Fruit fly (Drosophila melanogaster) whole organism, embryonic: ENCODE measurements around the gene CG11279.
A peak's percentile ranks its signal among the peaks of the same experiment; 100 is the strongest.

Experiments used
- CG1024 ChIP-seq: fragments of 200-800 bp; sonication (Bioruptor generic); IDR thresholded peaks from 2 replicates; pipeline ENCODE4 v1.3.6; 2022; ENCODE audit warnings: missing biosample characterization, missing genetic modification characterization
- CG10654 ChIP-seq: fragments of 200-800 bp; sonication (Bioruptor generic); optimal IDR thresholded peaks from 2 replicates; lab custom pipeline; 2016; ENCODE audit warnings: missing biosample characterization, missing genetic modification characterization
- CG11093 ChIP-seq: fragments of 200-800 bp; sonication (Bioruptor generic); IDR thresholded peaks from 3 replicates; pipeline ENCODE4 v1.3.6; 2022; ENCODE audit warnings: missing biosample characterization, missing genetic modification characterization
- CG12299 ChIP-seq: fragments of 200-800 bp; sonication (Bioruptor generic); optimal IDR thresholded peaks from 2 replicates; lab custom pipeline; 2018; ENCODE audit warnings: missing biosample characterization, mild to moderate bottlenecking, missing genetic modification characterization
- CG12391 ChIP-seq: fragments of 200-800 bp; sonication (Bioruptor generic); optimal IDR thresholded peaks from 3 replicates; lab custom pipeline; 2018; ENCODE audit warnings: missing biosample characterization, mild to moderate bottlenecking, missing genetic modification characterization, moderate library complexity
- CG12744 ChIP-seq: fragments of 200-800 bp; sonication (Bioruptor generic); optimal IDR thresholded peaks from 2 replicates; lab custom pipeline; 2016; ENCODE audit warnings: missing biosample characterization, missing genetic modification characterization
- CG14050 ChIP-seq: fragments of 200-800 bp; sonication (Bioruptor generic); IDR thresholded peaks from 3 replicates; pipeline ENCODE4 v1.3.6; 2022; ENCODE audit warnings: missing biosample characterization, missing genetic modification characterization
- CG1603 ChIP-seq: fragments of 200-800 bp; sonication (Bioruptor generic); optimal IDR thresholded peaks from 2 replicates; lab custom pipeline; 2019; ENCODE audit warnings: missing biosample characterization, mild to moderate bottlenecking, missing genetic modification characterization, moderate library complexity
- CG17186 ChIP-seq: fragments of 200-800 bp; sonication (Bioruptor generic); optimal IDR thresholded peaks from 3 replicates; lab custom pipeline; 2017; ENCODE audit warnings: missing biosample characterization, missing genetic modification reagents, missing genetic modification characterization
- CG17912 ChIP-seq: fragments of 200-800 bp; sonication (Bioruptor generic); optimal IDR thresholded peaks from 2 replicates; lab custom pipeline; 2018; ENCODE audit warnings: missing biosample characterization, mild to moderate bottlenecking, missing genetic modification characterization
- CG1792 ChIP-seq: fragments of 200-800 bp; sonication (Bioruptor generic); optimal IDR thresholded peaks from 2 replicates; lab custom pipeline; 2016; ENCODE audit warnings: missing biosample characterization, missing genetic modification characterization
- CG1832 ChIP-seq: fragments of 200-800 bp; sonication (Bioruptor generic); optimal IDR thresholded peaks from 2 replicates; lab custom pipeline; 2017; ENCODE audit warnings: missing biosample characterization, mild to moderate bottlenecking, missing genetic modification characterization, inconsistent platforms
- CG18476 ChIP-seq: fragments of 200-800 bp; sonication (Bioruptor generic); optimal IDR thresholded peaks from 2 replicates; lab custom pipeline; 2016; ENCODE audit warnings: missing biosample characterization, mild to moderate bottlenecking, missing genetic modification characterization
- CG3281 ChIP-seq: fragments of 200-800 bp; sonication (Bioruptor generic); optimal IDR thresholded peaks from 3 replicates; lab custom pipeline; 2017; ENCODE audit warnings: missing biosample characterization, mild to moderate bottlenecking, missing genetic modification characterization
- CG34224 ChIP-seq: fragments of 200-800 bp; sonication (Bioruptor generic); IDR thresholded peaks from 3 replicates; pipeline ENCODE4 v1.3.6; 2022; ENCODE audit warnings: missing biosample characterization, missing genetic modification characterization; ENCODE audit not compliant: partially characterized antibody
- CG34422 ChIP-seq: fragments of 200-800 bp; sonication (Bioruptor generic); IDR thresholded peaks from 3 replicates; pipeline ENCODE4 v1.3.6; 2022; ENCODE audit warnings: missing biosample characterization, missing genetic modification characterization
- CG6272 ChIP-seq: fragments of 200-800 bp; sonication (Bioruptor generic); IDR thresholded peaks from 2 replicates; pipeline ENCODE4 v1.3.6; 2022; ENCODE audit warnings: missing biosample characterization, missing genetic modification characterization
- CoRest ChIP-seq: fragments of 200-800 bp; sonication (Bioruptor generic); optimal IDR thresholded peaks from 3 replicates; lab custom pipeline; 2018; ENCODE audit warnings: missing biosample characterization, mild to moderate bottlenecking, missing genetic modification characterization, moderate library complexity
- D19A ChIP-seq: fragments of 200-800 bp; optimal IDR thresholded peaks from 3 replicates; lab custom pipeline; 2019; ENCODE audit warnings: missing biosample characterization, mild to moderate bottlenecking, missing genetic modification characterization, moderate library complexity
- Dad ChIP-seq: fragments of 200-800 bp; sonication (Bioruptor generic); optimal IDR thresholded peaks from 3 replicates; lab custom pipeline; 2016; ENCODE audit warnings: missing biosample characterization, missing genetic modification characterization
- MBD-R2 ChIP-seq: fragments of 200-800 bp; sonication (Bioruptor generic); IDR thresholded peaks from 2 replicates; pipeline ENCODE4 v1.3.6; 2022; ENCODE audit warnings: missing biosample characterization, missing genetic modification characterization
- Mrtf ChIP-seq: fragments of 200-800 bp; sonication (Bioruptor generic); IDR thresholded peaks from 3 replicates; pipeline ENCODE4 v1.3.6; 2022; ENCODE audit warnings: missing biosample characterization, missing genetic modification characterization
- Myb ChIP-seq: fragments of 200-800 bp; sonication (Bioruptor generic); optimal IDR thresholded peaks from 2 replicates; lab custom pipeline; 2016; ENCODE audit warnings: missing biosample characterization, missing genetic modification characterization
- Nf-YA ChIP-seq: fragments of 200-800 bp; sonication (Bioruptor generic); IDR thresholded peaks from 2 replicates; pipeline ENCODE4 v1.3.6; 2022; ENCODE audit warnings: missing biosample characterization, missing genetic modification characterization
- Six4 ChIP-seq: fragments of 200-800 bp; sonication (Bioruptor generic); optimal IDR thresholded peaks from 2 replicates; lab custom pipeline; 2016; ENCODE audit warnings: missing biosample characterization, missing genetic modification characterization
- Vsx1 ChIP-seq: fragments of 200-800 bp; sonication (Bioruptor generic); optimal IDR thresholded peaks from 2 replicates; lab custom pipeline; 2017; ENCODE audit warnings: missing biosample characterization, mild to moderate bottlenecking, missing genetic modification characterization, missing genetic modification reagents
- bab2 ChIP-seq: fragments of 200-800 bp; sonication (Bioruptor generic); optimal IDR thresholded peaks from 2 replicates; lab custom pipeline; 2016; ENCODE audit warnings: missing biosample characterization, missing genetic modification characterization
- crol ChIP-seq: fragments of 200-800 bp; sonication (Bioruptor generic); IDR thresholded peaks from 2 replicates; pipeline ENCODE4 v1.3.6; 2022; ENCODE audit warnings: missing biosample characterization, missing genetic modification characterization
- crp ChIP-seq, 2 experiments: fragments of 200-800 bp; sonication (Bioruptor generic); optimal IDR thresholded peaks; 2 replicates in 1 of 2; 3 replicates in 1 of 2; lab custom pipeline; 2017; ENCODE audit warnings: missing biosample characterization in 2 of 2, missing genetic modification characterization in 2 of 2, mild to moderate bottlenecking in 1 of 2, moderate library complexity in 1 of 2
- dmrt99B ChIP-seq: fragments of 200-800 bp; sonication (Bioruptor generic); optimal IDR thresholded peaks from 2 replicates; lab custom pipeline; 2018; ENCODE audit warnings: missing biosample characterization, mild to moderate bottlenecking, missing genetic modification characterization, moderate library complexity
- ftz-f1 ChIP-seq: fragments of 200-800 bp; sonication (Bioruptor generic); optimal IDR thresholded peaks from 2 replicates; lab custom pipeline; 2016; ENCODE audit warnings: missing biosample characterization, missing genetic modification characterization
- gt ChIP-seq: fragments of 200-800 bp; sonication (Bioruptor generic); IDR thresholded peaks from 2 replicates; pipeline ENCODE4 v1.3.6; 2022; ENCODE audit warnings: missing biosample characterization, missing genetic modification characterization
- hbn ChIP-seq: fragments of 200-800 bp; sonication (Bioruptor generic); IDR thresholded peaks from 2 replicates; pipeline ENCODE4 v1.3.6; 2022; ENCODE audit warnings: missing biosample characterization, missing genetic modification characterization; ENCODE audit not compliant: partially characterized antibody
- inv ChIP-seq: fragments of 200-800 bp; sonication (Bioruptor generic); IDR thresholded peaks from 2 replicates; pipeline ENCODE4 v1.3.6; 2022; ENCODE audit warnings: missing biosample characterization, missing genetic modification characterization; ENCODE audit not compliant: partially characterized antibody
- klu ChIP-seq: fragments of 200-800 bp; sonication (Bioruptor generic); IDR thresholded peaks from 2 replicates; pipeline ENCODE4 v1.3.6; 2022; ENCODE audit warnings: missing biosample characterization, missing genetic modification characterization
- mam ChIP-seq: fragments of 200-800 bp; sonication (Bioruptor generic); optimal IDR thresholded peaks from 3 replicates; lab custom pipeline; 2016; ENCODE audit warnings: missing biosample characterization, missing genetic modification characterization
- nmo ChIP-seq: fragments of 200-800 bp; sonication (Bioruptor generic); optimal IDR thresholded peaks from 2 replicates; lab custom pipeline; 2018; ENCODE audit warnings: missing biosample characterization, mild to moderate bottlenecking, missing genetic modification characterization, moderate library complexity
- nom ChIP-seq: fragments of 200-800 bp; sonication (Bioruptor generic); optimal IDR thresholded peaks from 2 replicates; lab custom pipeline; 2017; ENCODE audit warnings: missing biosample characterization, missing genetic modification characterization, mild to moderate bottlenecking, moderate library complexity, missing genetic modification reagents
- onecut ChIP-seq: fragments of 200-800 bp; sonication (Bioruptor generic); IDR thresholded peaks from 2 replicates; pipeline ENCODE4 v1.3.6; 2022; ENCODE audit warnings: missing biosample characterization, missing genetic modification characterization
- pan ChIP-seq, 4 experiments: fragments of >200 bp in 3 of 4; fragments of 200-800 bp in 1 of 4; sonication (Bioruptor generic) in 1 of 4; optimal IDR thresholded peaks in 3 of 4; IDR thresholded peaks in 1 of 4; 2 replicates each; pipeline versions ENCODE4 v1.3.6 to Lab custom; 2017 to 2022; ENCODE audit warnings: missing biosample characterization in 2 of 4, missing genetic modification characterization in 2 of 4, mixed read lengths in 1 of 4
- pfk ChIP-seq: fragments of 200-800 bp; sonication (Bioruptor generic); optimal IDR thresholded peaks from 2 replicates; lab custom pipeline; 2018; ENCODE audit warnings: missing biosample characterization, mild to moderate bottlenecking, missing genetic modification characterization, moderate library complexity
- rib ChIP-seq: fragments of 200-800 bp; sonication (Bioruptor generic); IDR thresholded peaks from 2 replicates; pipeline ENCODE4 v1.3.6; 2022; ENCODE audit warnings: missing biosample characterization, missing genetic modification characterization
- shn ChIP-seq: fragments of 200-800 bp; sonication (Bioruptor generic); optimal IDR thresholded peaks from 3 replicates; lab custom pipeline; 2016; ENCODE audit warnings: missing biosample characterization, missing genetic modification characterization
- slou ChIP-seq: fragments of 200-800 bp; sonication (Bioruptor generic); optimal IDR thresholded peaks from 3 replicates; lab custom pipeline; 2016; ENCODE audit warnings: missing biosample characterization, missing genetic modification characterization
- sna ChIP-seq: fragments of 200-800 bp; sonication (Bioruptor generic); IDR thresholded peaks from 2 replicates; pipeline ENCODE4 v1.3.6; 2022; ENCODE audit warnings: missing biosample characterization, missing genetic modification characterization; ENCODE audit not compliant: partially characterized antibody
- trem ChIP-seq: fragments of 200-800 bp; optimal IDR thresholded peaks from 3 replicates; lab custom pipeline; 2019; ENCODE audit warnings: missing biosample characterization, mild to moderate bottlenecking, missing genetic modification characterization, moderate library complexity
- ttk ChIP-seq: fragments of 200-800 bp; sonication (Bioruptor generic); IDR thresholded peaks from 2 replicates; pipeline ENCODE4 v2.1.2; 2022; ENCODE audit warnings: missing biosample characterization, missing genetic modification characterization
- vnd ChIP-seq: fragments of 200-800 bp; sonication (Bioruptor generic); IDR thresholded peaks from 3 replicates; pipeline ENCODE4 v1.3.6; 2022; ENCODE audit warnings: missing biosample characterization, missing genetic modification characterization; ENCODE audit not compliant: partially characterized antibody
- wor ChIP-seq: fragments of 200-800 bp; sonication (Bioruptor generic); IDR thresholded peaks from 2 replicates; pipeline ENCODE4 v1.3.6; 2022; ENCODE audit warnings: missing biosample characterization, missing genetic modification characterization
- z ChIP-seq: fragments of 200-800 bp; sonication (Bioruptor generic); IDR thresholded peaks from 3 replicates; pipeline ENCODE4 v1.3.6; 2022; ENCODE audit warnings: missing biosample characterization, missing genetic modification characterization

The CG11279 gene

DNA sequence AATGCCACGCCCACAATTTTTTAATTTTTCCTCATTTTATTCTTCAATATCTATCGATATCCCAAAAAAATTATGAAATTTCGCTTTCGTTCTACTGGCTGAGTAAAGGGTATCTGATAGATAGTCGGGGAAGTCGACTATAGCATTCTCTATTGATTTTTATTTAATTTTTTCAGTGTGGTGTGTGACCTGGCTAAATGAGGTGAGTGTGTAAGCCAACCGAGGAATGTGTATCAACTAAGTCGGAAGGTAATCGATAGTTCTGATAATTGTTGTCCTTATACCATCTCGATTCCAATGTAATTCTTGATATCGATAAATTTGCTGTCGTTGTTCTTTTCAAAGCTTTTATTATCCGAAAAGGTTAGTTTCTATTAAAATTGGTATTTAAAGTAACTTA, 40.3 kb upstream of the CG11279 start, which contains the start of gene CG11263 (continued):
- peak; percentile 43 for TF ChIP-seq CG12391 (tag; lab: Kevin White, UChicago)
- TF ChIP-seq CG10654: no peak
- peak; percentile 67 for TF ChIP-seq onecut (GFP tag; lab: Robert Waterston, UW)
- peak; percentile 64; the same call in 1 of the 2 replicates for TF ChIP-seq MBD-R2 (GFP tag; lab: Robert Waterston, UW)
- peak; percentile 39 for TF ChIP-seq shn (GFP tag; lab: Kevin White, UChicago)
- TF ChIP-seq D19A (tag; lab: Kevin White, UChicago): peak; percentile 44
- no peak for TF ChIP-seq gt
- no peak for TF ChIP-seq CG17186
- peak; percentile 41 for TF ChIP-seq trem (tag; lab: Kevin White, UChicago)
- TF ChIP-seq wor (GFP tag; lab: Robert Waterston, UW): no peak
- no peak for TF ChIP-seq pfk (GFP tag; lab: Kevin White, UChicago)
- TF ChIP-seq rib (GFP tag; lab: Robert Waterston, UW): no peak
- TF ChIP-seq mam (GFP tag; lab: Kevin White, UChicago): peak; percentile 71
- TF ChIP-seq inv (GFP tag; lab: Robert Waterston, UW): peak; percentile 74
- no peak for TF ChIP-seq Nf-YA (GFP tag; lab: Robert Waterston, UW)
- no peak for TF ChIP-seq klu (GFP tag; lab: Robert Waterston, UW)
- peak; percentile 59; the same call in 1 of the 3 replicates for TF ChIP-seq CG34422 (GFP tag; lab: Robert Waterston, UW)
- TF ChIP-seq dmrt99B (tag; lab: Kevin White, UChicago): no peak
- TF ChIP-seq Six4: peak; percentile 6
- TF ChIP-seq CG18476: peak; percentile 29
- no peak for TF ChIP-seq CG17912
- TF ChIP-seq pan (optimal IDR thresholded peaks at IDR 0.05; lab: Kevin White, UChicago): no peak
- peak in 1 of 2 experiments; percentile 42 for TF ChIP-seq pan (GFP tag; optimal IDR thresholded peaks at IDR 0.05 in 1 of 2, IDR thresholded peaks at IDR 0.05 in 1 of 2)
- TF ChIP-seq slou: peak; percentile 64
- TF ChIP-seq CG11093 (GFP tag; lab: Robert Waterston, UW): no peak
- peak; percentile 50 for TF ChIP-seq bab2 (GFP tag; lab: Kevin White, UChicago)
- peak; percentile 46 for TF ChIP-seq nmo (GFP tag; lab: Kevin White, UChicago)
- TF ChIP-seq CG34224 (GFP tag; lab: Robert Waterston, UW): peak; percentile 83
- no peak; the same call in 2 of the 3 replicates for TF ChIP-seq Mrtf
- peak; percentile 61 for TF ChIP-seq CoRest (tag; lab: Kevin White, UChicago)
- no peak; the same call in none of the 2 replicates for TF ChIP-seq sna
- no peak for TF ChIP-seq CG1832 (GFP tag; lab: Kevin White, UChicago)
- TF ChIP-seq hbn: peak; percentile 82
- no peak for TF ChIP-seq ttk (GFP tag; lab: Robert Waterston, UW)
- peak; percentile 62 for TF ChIP-seq CG1603 (tag; lab: Kevin White, UChicago)
- TF ChIP-seq CG14050: no peak
- TF ChIP-seq crol (GFP tag; lab: Robert Waterston, UW): no peak
- peak; percentile 38 for TF ChIP-seq CG1792 (GFP tag; lab: Kevin White, UChicago)
- TF ChIP-seq crp (GFP tag; optimal IDR thresholded peaks at IDR 0.05; lab: Kevin White, UChicago): peak in 1 of 2 experiments; percentile 49
- TF ChIP-seq vnd (GFP tag; lab: Robert Waterston, UW): peak; percentile 75
- no peak for TF ChIP-seq CG1024 (GFP tag; lab: Robert Waterston, UW)
- peak; percentile 28 for TF ChIP-seq CG3281 (GFP tag; lab: Kevin White, UChicago)
- no peak for TF ChIP-seq nom
- no peak for TF ChIP-seq Vsx1 (GFP tag; lab: Kevin White, UChicago)
- peak; percentile 25 for TF ChIP-seq Dad (GFP tag; lab: Kevin White, UChicago)
- TF ChIP-seq z (GFP tag; lab: Robert Waterston, UW): no peak
- TF ChIP-seq ftz-f1 (GFP tag; lab: Kevin White, UChicago): no peak
- peak; percentile 79 for TF ChIP-seq Myb (GFP tag; lab: Kevin White, UChicago)
- peak; percentile 11 for TF ChIP-seq CG12744
- no peak for TF ChIP-seq CG6272
- no peak for TF ChIP-seq CG12299
